Fruit fly (Drosophila melanogaster): ENCODE data around the gene CG31743.

- TF ChIP-seq CG8478 (optimal IDR thresholded peaks at IDR 0.05) (no peak), psq (optimal IDR thresholded peaks at IDR 0.05) (no peak)
These were observed 44.9 kb upstream of the CG31743 start, which contains the start of gene CG13282 for dm6 chr2L:16834402-16834801.

Data from whole organism.